ENCODE assay signal across 2 fruit fly cellular contexts in the genomic region with DNA sequence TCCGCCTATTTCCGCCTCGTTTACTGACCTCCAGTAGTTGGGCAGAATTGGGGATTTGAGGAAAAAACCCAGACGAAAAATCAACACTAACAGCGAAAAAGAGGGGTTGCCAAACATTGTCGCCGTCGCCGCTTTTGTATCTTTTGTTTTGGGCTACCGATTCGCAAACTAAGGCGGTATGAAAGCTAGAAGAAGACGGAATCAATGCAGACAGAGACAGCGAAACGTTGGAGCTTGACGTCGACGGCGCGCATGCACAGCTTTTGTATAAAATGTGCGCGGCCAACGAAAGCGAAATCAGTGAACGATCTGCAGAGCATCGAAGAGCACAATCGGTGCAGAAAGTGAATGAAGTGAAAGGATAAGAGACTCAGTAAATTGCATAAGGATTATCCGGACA.
TF ChIP-seq lines count a peak whose summit lies in the region.

A gene (plus strand): TSS at position 301 of the 400 bp plus-strand sequence.

- no peak for TF ChIP-seq CTCF in whole organism, embryonic (GFP tag; optimal IDR thresholded peaks at IDR 0.05; lab: Kevin White, UChicago)

TF ChIP-seq in whole organism, embryonic, 481 proteins besides CTCF, POLR2A, EP300 and RAD21:
- TF ChIP-seq CG12769 (tag; optimal IDR thresholded peaks at IDR 0.05; lab: Kevin White, UChicago) (peak; percentile 8), Blimp-1 (GFP tag; optimal IDR thresholded peaks at IDR 0.05; lab: Kevin White, UChicago) (peak; percentile 8), NK7.1 (GFP tag; optimal IDR thresholded peaks at IDR 0.05; lab: Kevin White, UChicago) (no peak), bigmax (GFP tag; optimal IDR thresholded peaks at IDR 0.05; lab: Kevin White, UChicago) (no peak), inv (GFP tag; IDR thresholded peaks at IDR 0.05; lab: Robert Waterston, UW; ENCODE audit: partially characterized antibody) (no peak), pan (optimal IDR thresholded peaks at IDR 0.05; lab: Kevin White, UChicago) (no peak), pan (GFP tag; optimal IDR thresholded peaks at IDR 0.05 in 1 of 2, IDR thresholded peaks at IDR 0.05 in 1 of 2) (peak in 1 of 2 experiments; percentile 14), Lhr (GFP tag; optimal IDR thresholded peaks at IDR 0.05; lab: Kevin White, UChicago) (no peak)

TF ChIP-seq in whole organism, prepupa, 60 proteins besides CTCF, POLR2A, EP300 and RAD21:
- TF ChIP-seq Smox (GFP tag; optimal IDR thresholded peaks at IDR 0.05; lab: Kevin White, UChicago): no peak
- TF ChIP-seq Blimp-1 (GFP tag; optimal IDR thresholded peaks at IDR 0.05; lab: Kevin White, UChicago): peak; percentile 75
- no peak for TF ChIP-seq lz (GFP tag; optimal IDR thresholded peaks at IDR 0.05; lab: Kevin White, UChicago)
- TF ChIP-seq Sox15 (GFP tag; optimal IDR thresholded peaks at IDR 0.05; lab: Kevin White, UChicago): no peak
- no peak for TF ChIP-seq CG11902 (GFP tag; optimal IDR thresholded peaks at IDR 0.05; lab: Kevin White, UChicago)
- TF ChIP-seq cyc (GFP tag; optimal IDR thresholded peaks at IDR 0.05; lab: Kevin White, UChicago): no peak
- no peak for TF ChIP-seq CG6808 (GFP tag; optimal IDR thresholded peaks at IDR 0.05; lab: Kevin White, UChicago)
- no peak for TF ChIP-seq CG15336 (GFP tag; IDR thresholded peaks at IDR 0.05; lab: Robert Waterston, UW)
- TF ChIP-seq CG3032 (tag; optimal IDR thresholded peaks at IDR 0.05; lab: Kevin White, UChicago): no peak
